Fruit fly (Drosophila melanogaster): ENCODE data around the gene CG15429.

DNA sequence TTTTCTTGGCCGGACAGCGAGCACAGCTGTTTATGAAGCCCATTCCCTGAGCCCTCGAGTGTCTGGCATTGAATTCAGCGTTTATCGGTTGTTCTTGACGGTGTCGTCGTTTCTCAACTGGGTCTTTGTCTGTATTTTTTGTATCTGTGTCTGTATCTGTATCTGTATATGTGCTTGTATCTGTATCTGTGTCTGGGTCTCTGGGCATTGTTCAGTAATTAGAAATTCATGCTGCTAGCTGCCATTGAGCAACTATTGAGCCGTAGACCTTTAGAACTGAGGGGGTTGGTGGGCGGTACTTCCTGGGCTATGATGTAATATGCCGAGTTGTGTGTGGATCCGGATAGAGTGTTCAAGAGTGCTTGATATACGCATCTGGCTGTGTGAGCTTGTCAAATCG lies 16.8 kb upstream of the CG15429 start:
- TF ChIP-seq psq (optimal IDR thresholded peaks at IDR 0.05) (no peak), CG8478 (optimal IDR thresholded peaks at IDR 0.05) (no peak), usp (GFP tag; optimal IDR thresholded peaks at IDR 0.05) (no peak)
